Worm (Caenorhabditis elegans) whole organism, late embryonic: ENCODE measurements around the gene haf-1.

Experiments used
- ahr-1 ChIP-seq: sonication (generic microtip); optimal IDR thresholded peaks from 2 replicates; lab custom pipeline; 2016; ENCODE audit warnings: missing genetic modification characterization, missing compliant biosample characterization
- fkh-10 ChIP-seq: fragments of 150-350 bp; optimal IDR thresholded peaks from 2 replicates; lab custom pipeline; 2014; ENCODE audit warnings: missing biosample characterization, missing genetic modification reagents, missing genetic modification characterization

The haf-1 gene

DNA sequence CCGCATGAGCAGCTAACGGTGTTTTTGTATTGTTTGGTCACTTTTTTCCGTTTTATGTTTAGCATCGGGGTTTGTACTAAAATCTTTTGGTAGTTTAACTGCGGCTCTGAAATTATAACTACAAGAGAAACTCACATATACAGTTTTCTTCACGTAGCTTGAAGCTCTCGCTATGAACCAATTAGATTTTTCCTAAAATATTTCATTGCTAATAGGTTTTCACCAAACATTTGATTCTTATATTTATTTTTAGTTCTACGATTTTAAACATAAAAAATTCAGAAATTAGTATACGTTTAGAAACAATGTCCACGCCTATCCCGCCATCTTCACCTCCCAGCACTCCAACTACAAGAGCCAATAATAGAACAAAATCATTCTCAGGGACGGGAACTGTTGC, 51.2 kb downstream of the haf-1 start, which contains the start of gene C06A12.3:
Gene C06A12.3 (plus strand): TSS at position 301 of the 400 bp plus-strand sequence.
- TF ChIP-seq fkh-10 (GFP tag; lab: Kevin White, UChicago) (no peak), ahr-1 (tag; lab: Kevin White, UChicago) (no peak)
